Fruit fly (Drosophila melanogaster) whole organism, larva: ENCODE results near the gene CG33124.
A peak's percentile ranks its signal among the peaks of the same experiment; 100 is the strongest.

Source experiments
- noc ChIP-seq: fragments of 200-800 bp; sonication (Bioruptor generic); optimal IDR thresholded peaks from 3 replicates; lab custom pipeline; 2019; ENCODE audit warnings: missing biosample characterization, mild to moderate bottlenecking, missing genetic modification characterization, moderate library complexity

CG33124 gene

dm6 chr2L:2182735-2183340 is 26.1 kb downstream of the CG33124 start:
- no peak for TF ChIP-seq noc

dm6 chr2L:2181971-2182643 is 26.8 kb downstream of the CG33124 start:
- TF ChIP-seq noc, result no peak

dm6 chr2L:2180665-2181064 is 28.2 kb downstream of the CG33124 start:
- TF ChIP-seq noc, result no peak

- TF ChIP-seq noc, result peak; percentile 37
Observed at dm6 chr2L:2180120-2180539, 28.8 kb downstream of the CG33124 start.

dm6 chr2L:2179366-2179765 is 29.5 kb downstream of the CG33124 start:
- TF ChIP-seq noc, result peak; percentile 64

- TF ChIP-seq noc, result no peak
Observed at dm6 chr2L:2178810-2179143, 30.1 kb downstream of the CG33124 start.

- no peak for TF ChIP-seq noc
Observed at dm6 chr2L:2177969-2178809, 30.7 kb downstream of the CG33124 start, which contains the start of gene aop. TSS of gene aop (minus strand) at chr2L:2178754.

dm6 chr2L:2177312-2177968 is 31.5 kb downstream of the CG33124 start:
- TF ChIP-seq noc, result peak; percentile 38

- peak; percentile 95 for TF ChIP-seq noc
Observed at dm6 chr2L:2175930-2176643, 32.8 kb downstream of the CG33124 start.

dm6 chr2L:2175090-2175830 is 33.6 kb downstream of the CG33124 start:
- peak; percentile 41 for TF ChIP-seq noc

- TF ChIP-seq noc, result no peak
Observed at dm6 chr2L:2173604-2174003, 35.3 kb downstream of the CG33124 start.

- TF ChIP-seq noc, result no peak
Observed at dm6 chr2L:2173191-2173590, 35.7 kb downstream of the CG33124 start.

- TF ChIP-seq noc, result no peak
Observed at dm6 chr2L:2172460-2173121, 36.3 kb downstream of the CG33124 start.

- TF ChIP-seq noc, result peak; percentile 75
Observed at dm6 chr2L:2171366-2172078, 37.4 kb downstream of the CG33124 start.
